Worm (Caenorhabditis elegans): ENCODE data around the gene cank-26.

DNA sequence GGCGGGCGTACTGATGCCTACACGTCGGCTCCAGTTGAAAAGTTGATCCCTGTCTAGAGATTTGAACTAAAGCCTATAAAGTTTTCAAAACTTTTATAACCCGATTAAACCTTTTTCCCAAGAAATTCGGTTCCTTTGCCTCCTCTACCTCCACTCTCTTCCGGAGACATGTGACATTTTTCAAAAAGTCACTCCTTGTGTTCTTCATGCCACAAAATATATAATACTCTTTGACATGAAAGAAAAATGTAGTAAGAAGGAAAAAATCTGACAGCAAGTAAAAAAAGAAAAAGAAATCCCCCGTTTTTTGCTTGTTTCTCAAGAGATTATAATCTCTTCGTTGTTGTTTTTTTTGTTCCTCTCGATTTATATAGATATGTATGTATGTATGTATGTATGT is 20.0 kb downstream of the cank-26 start:
- TF ChIP-seq nhr-76 (tag; optimal IDR thresholded peaks at IDR 0.05), result no peak
- TF ChIP-seq mxl-2 (GFP tag; conservative IDR thresholded peaks at IDR 0.05), result no peak
- no peak for TF ChIP-seq set-16 (GFP tag; IDR thresholded peaks at IDR 0.05)

Data from whole organism, L4 larva.